Fruit fly (Drosophila melanogaster): Measurements from ENCODE around the gene CG1737.

The CG1737 gene

DNA sequence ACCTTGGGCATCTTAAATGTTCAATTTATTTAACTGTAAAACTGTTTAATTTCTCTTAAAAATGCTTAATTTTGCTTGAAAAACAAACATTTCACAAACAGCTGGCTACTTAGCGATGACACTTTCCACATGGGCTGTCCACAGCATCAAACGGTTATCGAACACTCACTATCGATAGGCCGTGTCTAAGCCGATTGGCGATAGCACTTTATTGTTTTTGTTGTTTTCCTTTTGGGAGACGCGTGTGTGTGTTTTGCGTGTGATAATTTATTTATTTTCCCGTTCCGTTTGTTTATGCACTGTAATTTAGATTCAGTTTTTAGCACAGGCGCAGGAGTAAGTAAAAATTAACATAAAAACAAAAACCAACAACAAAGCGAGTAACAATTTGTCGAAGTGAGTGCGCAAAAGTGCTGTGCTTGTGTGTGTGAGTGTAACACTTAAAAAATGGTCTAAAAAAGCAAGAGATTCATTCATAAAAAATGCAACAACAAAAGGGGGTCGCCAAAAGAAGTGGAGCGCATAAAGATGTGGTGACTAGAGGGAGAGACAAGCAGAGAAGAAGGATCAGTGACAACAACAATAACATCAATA lies 25.1 kb upstream of the CG1737 start, which contains the start of gene Gapvd1 (continued):
- TF ChIP-seq Sry-δ (GFP tag; optimal IDR thresholded peaks at IDR 0.05) (peak; percentile 92), CG17568 (GFP tag; optimal IDR thresholded peaks at IDR 0.05) (peak; percentile 26), HmgD (GFP tag; optimal IDR thresholded peaks at IDR 0.05) (peak; percentile 65), p53 (GFP tag; optimal IDR thresholded peaks at IDR 0.05) (no peak), CG17186 (GFP tag; optimal IDR thresholded peaks at IDR 0.05) (peak; percentile 72), tna (GFP tag; IDR thresholded peaks at IDR 0.05; ENCODE audit: partially characterized antibody) (peak; percentile 80), CG13624 (GFP tag; optimal IDR thresholded peaks at IDR 0.05) (peak; percentile 36), CG3163 (GFP tag; optimal IDR thresholded peaks at IDR 0.05) (peak; percentile 2), CG6272 (GFP tag; IDR thresholded peaks at IDR 0.05) (peak; percentile 49; the same call in 1 of the 2 replicates), ewg (GFP tag; optimal IDR thresholded peaks at IDR 0.05) (peak; percentile 7), Pdp1 (GFP tag; optimal IDR thresholded peaks at IDR 0.05) (peak in 1 of 2 experiments; percentile 16), twi (tag; optimal IDR thresholded peaks at IDR 0.05) (no peak), da (GFP tag; optimal IDR thresholded peaks at IDR 0.05) (no peak), ato (GFP tag; IDR thresholded peaks at IDR 0.05; ENCODE audit: partially characterized antibody) (peak; percentile 82), chinmo (GFP tag; IDR thresholded peaks at IDR 0.05; ENCODE audit: partially characterized antibody) (peak; percentile 77; the same call in 2 of the 4 replicates), tap (tag; optimal IDR thresholded peaks at IDR 0.05) (no peak), emc (GFP tag; optimal IDR thresholded peaks at IDR 0.05) (no peak), CG11456 (GFP tag; IDR thresholded peaks at IDR 0.05) (peak; percentile 31; the same call in 1 of the 3 replicates), CG6791 (GFP tag; IDR thresholded peaks at IDR 0.05; ENCODE audit: partially characterized antibody) (peak; percentile 92), sob (GFP tag; IDR thresholded peaks at IDR 0.05) (peak; percentile 35; the same call in 1 of the 2 replicates), CG2678 (tag; optimal IDR thresholded peaks at IDR 0.05) (peak; percentile 7), MESR4 (GFP tag; optimal IDR thresholded peaks at IDR 0.05) (peak; percentile 61), Med (GFP tag) (peak; percentile 79), CG9609 (GFP tag; optimal IDR thresholded peaks at IDR 0.05) (peak; percentile 13), CG18262 (tag; optimal IDR thresholded peaks at IDR 0.05) (no peak), CG1603 (tag; optimal IDR thresholded peaks at IDR 0.05) (peak; percentile 60), CG12155 (GFP tag; optimal IDR thresholded peaks at IDR 0.05) (no peak), CG7963 (GFP tag; IDR thresholded peaks at IDR 0.05; ENCODE audit: partially characterized antibody) (peak; percentile 86), CG13894 (tag; optimal IDR thresholded peaks at IDR 0.05) (peak; percentile 4), jumu (GFP tag; optimal IDR thresholded peaks at IDR 0.05) (peak; percentile 15), prd (optimal IDR thresholded peaks at IDR 0.05) (no peak), prd (GFP tag; IDR thresholded peaks at IDR 0.05) (no peak), grau (tag; optimal IDR thresholded peaks at IDR 0.05) (peak; percentile 9), CG14860 (GFP tag; IDR thresholded peaks at IDR 0.05; ENCODE audit: partially characterized antibody) (peak; percentile 80), CG6683 (GFP tag; optimal IDR thresholded peaks at IDR 0.05) (no peak), CG2120 (GFP tag; optimal IDR thresholded peaks at IDR 0.05) (peak; percentile 49), CG2116 (GFP tag; optimal IDR thresholded peaks at IDR 0.05) (peak; percentile 66), zfh2 (GFP tag; optimal IDR thresholded peaks at IDR 0.05) (peak; percentile 8), Trl (optimal IDR thresholded peaks at IDR 0.05) (no peak), Trl (GFP tag; optimal IDR thresholded peaks at IDR 0.05) (peak; percentile 20), CoRest (tag; optimal IDR thresholded peaks at IDR 0.05) (no peak), Nf-YC (tag; optimal IDR thresholded peaks at IDR 0.05) (peak; percentile 11), CG3847 (GFP tag; IDR thresholded peaks at IDR 0.05) (0 out of 2 replicates have a peak, but pooled peaks have one; percentile 15), CG6689 (GFP tag; IDR thresholded peaks at IDR 0.05) (no peak), dm (GFP tag; optimal IDR thresholded peaks at IDR 0.05) (peak; percentile 66), CG4360 (GFP tag; IDR thresholded peaks at IDR 0.05) (peak; percentile 93), Bteb2 (GFP tag; optimal IDR thresholded peaks at IDR 0.05) (peak; percentile 21), CG30020 (tag; optimal IDR thresholded peaks at IDR 0.05) (peak; percentile 20), Drgx (GFP tag; IDR thresholded peaks at IDR 0.05) (no peak), CG42726 (GFP tag; IDR thresholded peaks at IDR 0.05; ENCODE audit: partially characterized antibody) (peak; percentile 87)
